Worm (Caenorhabditis elegans): ENCODE measurements around the gene smk-1.

ce11 chrV:8650365-8650764 lies 42.8 kb downstream of the smk-1 start:
- no peak for TF ChIP-seq mab-5 (tag; optimal IDR thresholded peaks at IDR 0.05)
- no peak for TF ChIP-seq elt-1 (tag; optimal IDR thresholded peaks at IDR 0.05)
- no peak for TF ChIP-seq zag-1 (tag; optimal IDR thresholded peaks at IDR 0.05)
- TF ChIP-seq nhr-6 (tag; optimal IDR thresholded peaks at IDR 0.05): no peak
- TF ChIP-seq dmd-4 (tag; optimal IDR thresholded peaks at IDR 0.05): no peak
- no peak for TF ChIP-seq nhr-77 (tag; optimal IDR thresholded peaks at IDR 0.05)
- no peak for TF ChIP-seq nhr-10 (tag; optimal IDR thresholded peaks at IDR 0.05)
- no peak for TF ChIP-seq ceh-82 (tag; optimal IDR thresholded peaks at IDR 0.05)
